Worm (Caenorhabditis elegans) whole organism, L4 larva: ENCODE measurements around the gene memb-1.
A peak's percentile ranks its signal among the peaks of the same experiment; 100 is the strongest.

ENCODE experiments used
- D1046.2 ChIP-seq: fragments of 200-800 bp; sonication (Bioruptor generic); IDR thresholded peaks from 2 replicates; pipeline ENCODE4 v1.3.6; 2022; ENCODE audit warnings: missing genetic modification characterization, missing compliant biosample characterization
- F37D6.2 ChIP-seq: sonication (generic microtip); optimal IDR thresholded peaks from 2 replicates; lab custom pipeline; 2016; ENCODE audit warnings: mild to moderate bottlenecking, missing genetic modification characterization, missing compliant biosample characterization
- T20F7.1 ChIP-seq: fragments of 200-800 bp; sonication (Bioruptor generic); optimal IDR thresholded peaks from 2 replicates; lab custom pipeline; 2018; ENCODE audit warnings: mild to moderate bottlenecking, missing genetic modification characterization, missing compliant biosample characterization
- Y48G9A.11 ChIP-seq: fragments of 200-800 bp; sonication (Bioruptor generic); IDR thresholded peaks from 2 replicates; pipeline ENCODE4 v1.3.6; 2022; ENCODE audit warnings: missing genetic modification reagents, missing genetic modification characterization, missing compliant biosample characterization
- Y5F2A.4 ChIP-seq: fragments of 200-800 bp; sonication (Bioruptor generic); optimal IDR thresholded peaks from 2 replicates; lab custom pipeline; 2018; ENCODE audit warnings: mild to moderate bottlenecking, missing genetic modification characterization, missing compliant biosample characterization
- aha-1 ChIP-seq: fragments of 150-350 bp; peaks from one replicate; lab custom pipeline; 2014; ENCODE audit warnings: missing biosample characterization, missing genetic modification characterization
- aly-2 ChIP-seq: sonication (generic microtip); optimal IDR thresholded peaks from 2 replicates; lab custom pipeline; 2018; ENCODE audit warnings: missing biosample characterization, missing genetic modification characterization
- ama-1 ChIP-seq: fragments of 150-350 bp; optimal IDR thresholded peaks from 2 replicates; lab custom pipeline; 2014; ENCODE audit warnings: inconsistent platforms, mixed read lengths
- ceh-44 ChIP-seq: fragments of 200-800 bp; sonication (Bioruptor generic); IDR thresholded peaks from 2 replicates; pipeline ENCODE4 v1.3.6; 2022; ENCODE audit warnings: missing genetic modification reagents, missing genetic modification characterization, missing compliant biosample characterization
- ceh-62 ChIP-seq: sonication (generic microtip); optimal IDR thresholded peaks from 2 replicates; lab custom pipeline; 2017; ENCODE audit warnings: missing biosample characterization, missing genetic modification characterization
- ces-1 ChIP-seq: fragments of 150-350 bp; sonication (generic microtip); optimal IDR thresholded peaks from 4 replicates; lab custom pipeline; 2014; ENCODE audit warnings: missing biosample characterization, missing genetic modification reagents, missing genetic modification characterization
- ctbp-1 ChIP-seq: fragments of 200-800 bp; sonication (Bioruptor generic); IDR thresholded peaks from 2 replicates; pipeline ENCODE4 v1.3.6; 2022; ENCODE audit warnings: missing genetic modification reagents, missing genetic modification characterization, missing compliant biosample characterization
- daf-16 ChIP-seq, 3 experiments: sonication (generic microtip); optimal IDR thresholded peaks; 2 replicates each; lab custom pipeline; 2016 to 2017; ENCODE audit warnings: missing genetic modification characterization in 3 of 3, missing genetic modification reagents in 3 of 3, mild to moderate bottlenecking in 2 of 3, missing compliant biosample characterization in 2 of 3, missing biosample characterization in 1 of 3, moderate library complexity in 1 of 3
- dmd-6 ChIP-seq: fragments of 200-800 bp; sonication (Bioruptor generic); IDR thresholded peaks from 2 replicates; pipeline ENCODE4 v1.3.6; 2022; ENCODE audit warnings: missing genetic modification reagents, missing genetic modification characterization, missing compliant biosample characterization
- dmd-9 ChIP-seq: fragments of 200-800 bp; sonication (Bioruptor generic); IDR thresholded peaks from 2 replicates; pipeline ENCODE4 v1.3.6; 2022; ENCODE audit warnings: missing genetic modification reagents, missing genetic modification characterization, missing compliant biosample characterization
- duxl-1 ChIP-seq: sonication (generic microtip); optimal IDR thresholded peaks from 2 replicates; lab custom pipeline; 2016; ENCODE audit warnings: mild to moderate bottlenecking, missing genetic modification characterization, moderate library complexity, missing compliant biosample characterization; ENCODE audit not compliant: poor library complexity
- gei-8 ChIP-seq: fragments of 200-800 bp; sonication (Bioruptor generic); optimal IDR thresholded peaks from 2 replicates; lab custom pipeline; 2018; ENCODE audit warnings: mild to moderate bottlenecking, missing genetic modification characterization, missing compliant biosample characterization
- hif-1 ChIP-seq, 2 experiments: sonication (generic microtip); optimal IDR thresholded peaks; 2 replicates each; lab custom pipeline; 2016 to 2017; ENCODE audit warnings: missing compliant biosample characterization in 2 of 2, missing genetic modification characterization in 2 of 2, missing genetic modification reagents in 2 of 2, missing genotype in 2 of 2, mild to moderate bottlenecking in 1 of 2
- hlh-11 ChIP-seq: fragments of 200-800 bp; sonication (Bioruptor generic); optimal IDR thresholded peaks from 2 replicates; lab custom pipeline; 2018; ENCODE audit warnings: mild to moderate bottlenecking, missing genetic modification characterization, missing compliant biosample characterization
- hlh-30 ChIP-seq: sonication (generic microtip); optimal IDR thresholded peaks from 2 replicates; lab custom pipeline; 2017; ENCODE audit warnings: antibody characterized with exemption, mild to moderate bottlenecking, missing genetic modification characterization, missing compliant biosample characterization; ENCODE audit not compliant: insufficient read depth
- jun-1 ChIP-seq: fragments of 150-350 bp; optimal IDR thresholded peaks from 2 replicates; lab custom pipeline; 2014; ENCODE audit warnings: missing biosample characterization, missing genetic modification reagents, missing genetic modification characterization
- lin-29 ChIP-seq: fragments of 200-800 bp; sonication (Bioruptor generic); IDR thresholded peaks from 2 replicates; pipeline ENCODE4 v1.3.6; 2022; ENCODE audit warnings: missing genetic modification reagents, missing genetic modification characterization, missing compliant biosample characterization
- lir-3 ChIP-seq: sonication (generic microtip); optimal IDR thresholded peaks from 2 replicates; lab custom pipeline; 2016; ENCODE audit warnings: mild to moderate bottlenecking, missing genetic modification characterization, missing compliant biosample characterization
- madf-5 ChIP-seq, 2 experiments: fragments of 200-800 bp; sonication (Bioruptor generic); IDR thresholded peaks; 2 replicates each; pipeline ENCODE4 v1.3.6; 2022; ENCODE audit warnings: missing compliant biosample characterization in 2 of 2, missing genetic modification characterization in 2 of 2
- madf-9 ChIP-seq: fragments of 200-800 bp; sonication (Bioruptor generic); conservative IDR thresholded peaks from 2 replicates; pipeline ENCODE4 v1.3.6; 2022; ENCODE audit warnings: missing genetic modification reagents, missing genetic modification characterization, missing compliant biosample characterization
- mdl-1 ChIP-seq, 2 experiments: fragments of 150-350 bp in 1 of 2; sonication (generic microtip) in 1 of 2; optimal IDR thresholded peaks; 2 replicates each; lab custom pipeline; 2014 to 2017; ENCODE audit warnings: missing biosample characterization in 2 of 2, missing genetic modification characterization in 2 of 2
- mxl-3 ChIP-seq: fragments of 200-800 bp; sonication (Bioruptor generic); optimal IDR thresholded peaks from 2 replicates; lab custom pipeline; 2018; ENCODE audit warnings: mild to moderate bottlenecking, missing genetic modification characterization, missing compliant biosample characterization
- nhr-10 ChIP-seq: fragments of 150-350 bp; optimal IDR thresholded peaks from 2 replicates; lab custom pipeline; 2014; ENCODE audit warnings: missing biosample characterization, missing genetic modification characterization
- nhr-102 ChIP-seq: sonication (generic microtip); optimal IDR thresholded peaks from 2 replicates; lab custom pipeline; 2016; ENCODE audit warnings: mild to moderate bottlenecking, missing genetic modification characterization, moderate library complexity, missing compliant biosample characterization
- nhr-11 ChIP-seq: fragments of 150-350 bp; optimal IDR thresholded peaks from 2 replicates; lab custom pipeline; 2014; ENCODE audit warnings: missing biosample characterization, missing genetic modification characterization
- nhr-25 ChIP-seq: sonication (generic microtip); optimal IDR thresholded peaks from 2 replicates; lab custom pipeline; 2017; ENCODE audit warnings: missing genetic modification characterization, mild to moderate bottlenecking, missing compliant biosample characterization, antibody characterized with exemption, moderate library complexity, borderline replicate concordance; ENCODE audit not compliant: insufficient read depth
- nhr-28 ChIP-seq: fragments of 150-350 bp; optimal IDR thresholded peaks from 2 replicates; lab custom pipeline; 2014; ENCODE audit warnings: missing biosample characterization, missing genetic modification characterization
- nhr-48 ChIP-seq: sonication (generic microtip); optimal IDR thresholded peaks from 2 replicates; lab custom pipeline; 2016; ENCODE audit warnings: mild to moderate bottlenecking, missing genetic modification characterization, missing compliant biosample characterization
- pha-4 ChIP-seq, 2 experiments: fragments of 150-350 bp in 1 of 2; fragments of 200-800 bp in 1 of 2; sonication (Bioruptor generic) in 1 of 2; IDR thresholded peaks in 1 of 2; optimal IDR thresholded peaks in 1 of 2; 2 replicates each; pipeline versions ENCODE4 v1.3.6 to Lab custom; 2014 to 2022; ENCODE audit warnings: missing genetic modification characterization in 2 of 2, missing genetic modification reagents in 2 of 2, missing biosample characterization in 1 of 2, missing compliant biosample characterization in 1 of 2
- sdz-12 ChIP-seq: fragments of 200-800 bp; sonication (Bioruptor generic); optimal IDR thresholded peaks from 2 replicates; lab custom pipeline; 2018; ENCODE audit warnings: mild to moderate bottlenecking, missing genetic modification characterization, missing compliant biosample characterization
- skn-1 ChIP-seq: fragments of 150-350 bp; optimal IDR thresholded peaks from 2 replicates; lab custom pipeline; 2014; ENCODE audit warnings: missing biosample characterization, missing genetic modification characterization
- snpc-1.2 ChIP-seq: fragments of 200-800 bp; sonication (Bioruptor generic); IDR thresholded peaks from 2 replicates; pipeline ENCODE4 v1.3.6; 2022; ENCODE audit warnings: missing genetic modification reagents, missing genetic modification characterization, missing compliant biosample characterization
- snpc-4 ChIP-seq: fragments of 150-350 bp; optimal IDR thresholded peaks from 2 replicates; lab custom pipeline; 2014; ENCODE audit warnings: missing biosample characterization, missing genetic modification characterization
- tag-97 ChIP-seq: fragments of 200-800 bp; sonication (Bioruptor generic); IDR thresholded peaks from 2 replicates; pipeline ENCODE4 v1.3.6; 2022; ENCODE audit warnings: missing genetic modification characterization, missing compliant biosample characterization
- tra-1 ChIP-seq: fragments of 200-800 bp; sonication (Bioruptor generic); IDR thresholded peaks from 2 replicates; pipeline ENCODE4 v1.3.6; 2022; ENCODE audit warnings: missing genetic modification reagents, missing genetic modification characterization, missing compliant biosample characterization
- unc-39 ChIP-seq: sonication (generic microtip); optimal IDR thresholded peaks from 2 replicates; lab custom pipeline; 2017; ENCODE audit warnings: missing biosample characterization, missing genetic modification characterization
- unc-62 ChIP-seq, 3 experiments: fragments of 150-350 bp in 1 of 3; sonication (generic microtip); optimal IDR thresholded peaks in 2 of 3; peaks in 1 of 3; 1 replicate in 1 of 3; 2 replicates in 2 of 3; lab custom pipeline; 2014 to 2017; ENCODE audit warnings: missing biosample characterization in 3 of 3, missing genetic modification characterization in 3 of 3, missing genetic modification reagents in 3 of 3, missing genotype in 1 of 3
- vab-7 ChIP-seq: fragments of 200-800 bp; sonication (Bioruptor generic); IDR thresholded peaks from 2 replicates; pipeline ENCODE4 v1.3.6; 2022; ENCODE audit warnings: missing genetic modification reagents, missing genetic modification characterization, missing compliant biosample characterization
- zag-1 ChIP-seq: fragments of 150-350 bp; optimal IDR thresholded peaks from 2 replicates; lab custom pipeline; 2014; ENCODE audit warnings: missing biosample characterization, missing genetic modification characterization
- zip-2 ChIP-seq: fragments of 150-350 bp; optimal IDR thresholded peaks from 2 replicates; lab custom pipeline; 2014; ENCODE audit warnings: missing biosample characterization, missing genetic modification characterization

Gene memb-1

ce11 chrX:9402464-9402863 lies 38.9 kb downstream of the memb-1 start:
- TF ChIP-seq vab-7 (GFP tag; lab: Robert Waterston, UW) (no peak), madf-9 (GFP tag; lab: Robert Waterston, UW) (no peak), hif-1 (tag; optimal IDR thresholded peaks at IDR 0.05; lab: Kevin White, UChicago) (no peak), aly-2 (tag; lab: Kevin White, UChicago) (no peak), ces-1 (GFP tag; lab: Kevin White, UChicago) (no peak), nhr-10 (tag; lab: Kevin White, UChicago) (no peak)

DNA sequence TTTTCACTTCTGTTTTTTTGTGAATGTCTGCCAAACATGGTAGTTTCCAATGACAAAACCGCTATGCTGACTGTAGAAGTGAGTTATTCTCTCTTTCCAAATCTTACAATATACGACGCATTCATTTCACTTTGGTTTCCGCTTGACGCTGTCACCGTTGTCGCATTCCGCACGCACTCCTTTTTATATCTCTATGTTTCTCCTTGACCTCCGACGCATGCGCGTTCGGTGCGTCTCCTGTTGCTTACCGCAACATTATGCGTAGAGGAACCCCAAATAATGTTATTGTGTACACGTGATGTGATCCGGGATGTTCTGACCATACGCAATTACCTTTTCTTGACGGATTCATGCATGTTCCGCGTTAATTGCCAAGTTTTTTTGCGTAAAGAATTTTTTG lies 39.4 kb downstream of the memb-1 start:
- TF ChIP-seq unc-39: no peak
- no peak for TF ChIP-seq snpc-4
- no peak for TF ChIP-seq Y5F2A.4 (GFP tag; lab: Kevin White, UChicago)
- peak; percentile 7 for TF ChIP-seq nhr-28 (tag; lab: Kevin White, UChicago)
- TF ChIP-seq nhr-25 (tag; lab: Kevin White, UChicago): peak; percentile 66
- no peak for TF ChIP-seq gei-8 (GFP tag; lab: Kevin White, UChicago)
- TF ChIP-seq hlh-11 (tag; lab: Kevin White, UChicago): no peak
- no peak for TF ChIP-seq ceh-44 (GFP tag; lab: Robert Waterston, UW)
- no peak for TF ChIP-seq madf-5 (GFP tag; IDR thresholded peaks at IDR 0.05; lab: Robert Waterston, UW)
- no peak for TF ChIP-seq lin-29 (GFP tag; lab: Robert Waterston, UW)
- TF ChIP-seq T20F7.1: no peak
- peak; percentile 18 for TF ChIP-seq mxl-3 (GFP tag; lab: Kevin White, UChicago)
- TF ChIP-seq nhr-48 (tag; lab: Kevin White, UChicago): no peak
- TF ChIP-seq nhr-102: no peak
- no peak for TF ChIP-seq zag-1
- no peak for TF ChIP-seq tag-97
- TF ChIP-seq lir-3: no peak
- TF ChIP-seq zip-2: no peak
- peak in 1 of 2 experiments; percentile 55 for TF ChIP-seq mdl-1 (tag; optimal IDR thresholded peaks at IDR 0.05; lab: Kevin White, UChicago)
- peak; percentile 32 for TF ChIP-seq hlh-30 (tag; lab: Kevin White, UChicago)
- TF ChIP-seq, all 104 proteins: peak for 5

ce11 chrX:9397401-9397800 lies 44.0 kb downstream of the memb-1 start, which contains the start of gene fln-2:
Gene fln-2 (plus strand): TSS chrX:9397701.
- TF ChIP-seq unc-62 (GFP tag; optimal IDR thresholded peaks at IDR 0.05 in 1 of 2; lab: Kevin White, UChicago): peak in 1 of 2 experiments; percentile 63
- no peak for TF ChIP-seq unc-62 (tag; optimal IDR thresholded peaks at IDR 0.05; lab: Kevin White, UChicago)
- TF ChIP-seq aha-1 (tag; lab: Kevin White, UChicago): peak; percentile 37
- no peak for TF ChIP-seq Y48G9A.11 (GFP tag; lab: Robert Waterston, UW)
- TF ChIP-seq D1046.2 (GFP tag; lab: Robert Waterston, UW): no peak
- TF ChIP-seq zag-1: no peak
- no peak for TF ChIP-seq skn-1 (tag; lab: Kevin White, UChicago)
- TF ChIP-seq sdz-12 (GFP tag; lab: Kevin White, UChicago): no peak
- no peak for TF ChIP-seq gei-8 (GFP tag; lab: Kevin White, UChicago)
- TF ChIP-seq ama-1 (lab: Kevin White, UChicago): no peak

ce11 chrX:9393750-9394149 lies 47.6 kb downstream of the memb-1 start, which contains the start of gene C23F12.9:
Gene C23F12.9 (plus strand): TSS chrX:9394050.
- TF ChIP-seq jun-1 (tag; lab: Kevin White, UChicago) (no peak), unc-39 (no peak), pha-4 (GFP tag; IDR thresholded peaks at IDR 0.05; lab: Robert Waterston, UW) (no peak), pha-4 (tag; optimal IDR thresholded peaks at IDR 0.05; lab: Kevin White, UChicago) (no peak), dmd-6 (GFP tag; lab: Robert Waterston, UW) (no peak), F37D6.2 (tag; lab: Kevin White, UChicago) (no peak), gei-8 (GFP tag; lab: Kevin White, UChicago) (no peak), dmd-9 (GFP tag; lab: Robert Waterston, UW) (no peak), tra-1 (GFP tag; lab: Robert Waterston, UW) (no peak), daf-16 (GFP tag; optimal IDR thresholded peaks at IDR 0.05; lab: Kevin White, UChicago) (no peak), daf-16 (tag; optimal IDR thresholded peaks at IDR 0.05; lab: Kevin White, UChicago) (no peak), mxl-3 (GFP tag; lab: Kevin White, UChicago) (no peak), snpc-1.2 (GFP tag; lab: Robert Waterston, UW) (no peak), ceh-62 (no peak), duxl-1 (tag; lab: Kevin White, UChicago) (no peak), Y5F2A.4 (GFP tag; lab: Kevin White, UChicago) (no peak), ctbp-1 (GFP tag; lab: Robert Waterston, UW) (no peak), nhr-11 (tag; lab: Kevin White, UChicago) (no peak), lin-29 (GFP tag; lab: Robert Waterston, UW) (no peak)
